Worm (Caenorhabditis elegans) whole organism, young adult: Measurements from ENCODE around the gene F41G3.21.

Source experiments
- F10E7.11 ChIP-seq: sonication (generic microtip); optimal IDR thresholded peaks from 2 replicates; lab custom pipeline; 2017; ENCODE audit warnings: mild to moderate bottlenecking, missing genetic modification characterization, moderate library complexity, missing compliant biosample characterization
- F22D6.2 ChIP-seq: sonication (generic microtip); optimal IDR thresholded peaks from 2 replicates; lab custom pipeline; 2016; ENCODE audit warnings: mild to moderate bottlenecking, missing genetic modification characterization, missing compliant biosample characterization
- F55B11.4 ChIP-seq: sonication (generic microtip); optimal IDR thresholded peaks from 2 replicates; lab custom pipeline; 2016; ENCODE audit warnings: missing compliant biosample characterization, missing genetic modification characterization, borderline replicate concordance; ENCODE audit not compliant: insufficient read depth
- K12H6.12 ChIP-seq: fragments of 200-800 bp; sonication (Bioruptor generic); optimal IDR thresholded peaks from 2 replicates; lab custom pipeline; 2018; ENCODE audit warnings: mild to moderate bottlenecking, missing genetic modification characterization, missing compliant biosample characterization
- Y56A3A.18 ChIP-seq: fragments of 200-800 bp; sonication (Bioruptor generic); IDR thresholded peaks from 2 replicates; pipeline ENCODE4 v1.3.6; 2022; ENCODE audit warnings: missing genetic modification reagents, missing genetic modification characterization, missing compliant biosample characterization
- ama-1 ChIP-seq, 3 experiments: fragments of 150-350 bp in 1 of 3; sonication (generic microtip) in 2 of 3; optimal IDR thresholded peaks; 2 replicates each; lab custom pipeline; 2014 to 2018; ENCODE audit warnings: missing biosample characterization in 2 of 3, missing genetic modification characterization in 2 of 3, missing genetic modification reagents in 2 of 3
- dox-1 ChIP-seq: fragments of 200-800 bp; sonication (Bioruptor generic); IDR thresholded peaks from 2 replicates; pipeline ENCODE4 v1.3.6; 2022; ENCODE audit warnings: missing genetic modification reagents, missing genetic modification characterization, missing compliant biosample characterization
- efl-1 ChIP-seq: fragments of 150-350 bp; optimal IDR thresholded peaks from 2 replicates; lab custom pipeline; 2014; ENCODE audit warnings: missing biosample characterization, missing genetic modification reagents, missing genetic modification characterization
- lin-35 ChIP-seq, 3 experiments: fragments of 150-350 bp in 2 of 3; sonication (generic microtip) in 1 of 3; optimal IDR thresholded peaks; 2 replicates each; lab custom pipeline; 2014 to 2018; ENCODE audit warnings: missing biosample characterization in 3 of 3, missing genetic modification characterization in 3 of 3, missing genetic modification reagents in 3 of 3
- nfya-1 ChIP-seq: sonication (generic microtip); optimal IDR thresholded peaks from 2 replicates; lab custom pipeline; 2017; ENCODE audit warnings: antibody characterized with exemption, missing compliant biosample characterization, missing genetic modification characterization, borderline replicate concordance; ENCODE audit not compliant: insufficient read depth
- pha-4 ChIP-seq: fragments of 150-350 bp; sonication (generic microtip); optimal IDR thresholded peaks from 2 replicates; lab custom pipeline; 2014; ENCODE audit warnings: missing biosample characterization, missing genetic modification reagents, missing genetic modification characterization
- unc-130 ChIP-seq: sonication (generic microtip); optimal IDR thresholded peaks from 2 replicates; lab custom pipeline; 2016; ENCODE audit warnings: missing genetic modification reagents, missing genetic modification characterization, missing compliant biosample characterization
- unc-62 ChIP-seq: fragments of 150-350 bp; optimal IDR thresholded peaks from 2 replicates; lab custom pipeline; 2014; ENCODE audit warnings: missing biosample characterization, missing genetic modification reagents, missing genetic modification characterization
- ztf-22 ChIP-seq: fragments of 200-800 bp; sonication (Bioruptor generic); optimal IDR thresholded peaks from 2 replicates; lab custom pipeline; 2018; ENCODE audit warnings: mild to moderate bottlenecking, missing genetic modification characterization, moderate library complexity, missing compliant biosample characterization

DNA sequence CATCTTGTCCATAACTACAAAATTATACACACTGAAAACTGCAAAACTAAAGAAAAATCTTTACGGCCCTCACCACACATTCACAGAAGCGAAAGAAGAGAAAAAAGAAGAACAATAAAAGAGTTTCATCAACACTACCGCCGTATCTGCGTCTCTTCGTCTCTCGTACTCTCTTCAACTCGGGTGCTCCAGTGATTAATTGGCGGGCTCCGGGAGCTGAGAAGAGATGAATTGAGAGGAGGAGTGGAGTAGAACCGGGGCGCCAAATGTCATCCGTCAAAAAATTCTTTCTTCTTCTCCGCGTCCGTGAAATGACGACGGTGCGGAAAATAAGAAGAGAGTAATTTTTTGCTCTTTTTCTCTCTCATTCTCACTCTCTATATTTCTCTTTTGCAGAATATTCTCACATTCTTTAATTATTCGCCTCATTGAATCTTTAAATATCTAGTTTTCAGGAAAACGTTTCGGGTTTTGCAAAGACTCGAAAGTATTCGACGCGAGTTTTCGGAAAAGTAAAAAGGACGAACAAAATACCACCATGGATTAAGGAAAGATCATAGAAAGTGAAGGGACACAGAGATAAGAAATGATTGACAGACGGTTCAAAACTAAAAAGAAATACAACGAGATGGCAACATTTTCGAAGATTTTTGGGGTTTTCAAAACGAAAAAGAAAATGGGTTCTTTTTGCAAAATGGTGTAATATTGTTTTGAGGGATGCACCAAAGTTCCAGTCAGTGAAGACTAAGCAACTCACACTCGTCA, 45.1 kb downstream of the F41G3.21 start:
- TF ChIP-seq nfya-1 (tag; lab: Kevin White, UChicago) (no peak), unc-62 (GFP tag; lab: Kevin White, UChicago) (no peak), F22D6.2 (no peak), dox-1 (no peak), ztf-22 (GFP tag; lab: Kevin White, UChicago) (no peak), F55B11.4 (tag; lab: Kevin White, UChicago) (no peak), F10E7.11 (tag; lab: Kevin White, UChicago) (no peak), Y56A3A.18 (GFP tag; lab: Robert Waterston, UW) (no peak), unc-130 (GFP tag; lab: Kevin White, UChicago) (no peak), lin-35 (GFP tag; optimal IDR thresholded peaks at IDR 0.05; lab: Kevin White, UChicago) (no peak), ama-1 (optimal IDR thresholded peaks at IDR 0.05; lab: Kevin White, UChicago) (no peak), ama-1 (GFP tag; optimal IDR thresholded peaks at IDR 0.05; lab: Kevin White, UChicago) (no peak), pha-4 (tag; lab: Kevin White, UChicago) (no peak), K12H6.12 (no peak), efl-1 (GFP tag; lab: Kevin White, UChicago) (no peak)
